Worm (Caenorhabditis elegans) whole organism, L4 larva: Measurements from ENCODE around the gene gst-15.

Source experiments
- F37D6.2 ChIP-seq: sonication (generic microtip); optimal IDR thresholded peaks from 2 replicates; lab custom pipeline; 2016; ENCODE audit warnings: mild to moderate bottlenecking, missing genetic modification characterization, missing compliant biosample characterization
- F49E8.2 ChIP-seq: sonication (generic microtip); optimal IDR thresholded peaks from 2 replicates; lab custom pipeline; 2016; ENCODE audit warnings: missing compliant biosample characterization, mild to moderate bottlenecking, missing genetic modification characterization, borderline replicate concordance
- R02D3.7 ChIP-seq: fragments of 150-350 bp; sonication (generic microtip); optimal IDR thresholded peaks from 3 replicates; lab custom pipeline; 2014; ENCODE audit warnings: missing biosample characterization, missing genetic modification characterization
- T26A8.4 ChIP-seq: fragments of 200-800 bp; sonication (Bioruptor generic); IDR thresholded peaks from 2 replicates; pipeline ENCODE4 v1.3.6; 2022; ENCODE audit warnings: missing genetic modification characterization, missing compliant biosample characterization
- Y75B8A.6 ChIP-seq: fragments of 200-800 bp; sonication (Bioruptor generic); IDR thresholded peaks from 2 replicates; pipeline ENCODE4 v1.3.6; 2022; ENCODE audit warnings: missing genetic modification reagents, missing genetic modification characterization, missing compliant biosample characterization
- aha-1 ChIP-seq: fragments of 150-350 bp; peaks from one replicate; lab custom pipeline; 2014; ENCODE audit warnings: missing biosample characterization, missing genetic modification characterization
- attf-4 ChIP-seq: sonication (generic microtip); optimal IDR thresholded peaks from 3 replicates; lab custom pipeline; 2017; ENCODE audit warnings: missing biosample characterization, missing genetic modification characterization
- cey-2 ChIP-seq: sonication (generic microtip); optimal IDR thresholded peaks from 3 replicates; lab custom pipeline; 2017; ENCODE audit warnings: missing genetic modification characterization, mild to moderate bottlenecking, missing compliant biosample characterization, antibody characterized with exemption, borderline replicate concordance; ENCODE audit not compliant: insufficient read depth
- ctbp-1 ChIP-seq: fragments of 200-800 bp; sonication (Bioruptor generic); IDR thresholded peaks from 2 replicates; pipeline ENCODE4 v1.3.6; 2022; ENCODE audit warnings: missing genetic modification reagents, missing genetic modification characterization, missing compliant biosample characterization
- daf-19 ChIP-seq: fragments of 200-800 bp; sonication (Bioruptor generic); conservative IDR thresholded peaks from 2 replicates; pipeline ENCODE4 v1.3.6; 2022; ENCODE audit warnings: missing genetic modification characterization, missing compliant biosample characterization
- dmd-8 ChIP-seq: fragments of 200-800 bp; sonication (Bioruptor generic); IDR thresholded peaks from 2 replicates; pipeline ENCODE4 v1.3.6; 2022; ENCODE audit warnings: missing genetic modification characterization, missing compliant biosample characterization
- dmd-9 ChIP-seq: fragments of 200-800 bp; sonication (Bioruptor generic); IDR thresholded peaks from 2 replicates; pipeline ENCODE4 v1.3.6; 2022; ENCODE audit warnings: missing genetic modification reagents, missing genetic modification characterization, missing compliant biosample characterization
- dpl-1 ChIP-seq: fragments of 150-350 bp; optimal IDR thresholded peaks from 2 replicates; lab custom pipeline; 2014; ENCODE audit warnings: missing biosample characterization, missing genetic modification reagents, missing genetic modification characterization
- duxl-1 ChIP-seq: sonication (generic microtip); optimal IDR thresholded peaks from 2 replicates; lab custom pipeline; 2016; ENCODE audit warnings: mild to moderate bottlenecking, missing genetic modification characterization, moderate library complexity, missing compliant biosample characterization; ENCODE audit not compliant: poor library complexity
- egl-27 ChIP-seq: sonication (generic microtip); optimal IDR thresholded peaks from 3 replicates; lab custom pipeline; 2017; ENCODE audit warnings: missing biosample characterization, missing genetic modification reagents, missing genetic modification characterization
- fkh-10 ChIP-seq: fragments of 150-350 bp; optimal IDR thresholded peaks from 2 replicates; lab custom pipeline; 2014; ENCODE audit warnings: missing biosample characterization, missing genetic modification reagents, missing genetic modification characterization
- fos-1 ChIP-seq: fragments of 150-350 bp; optimal IDR thresholded peaks from 2 replicates; lab custom pipeline; 2014; ENCODE audit warnings: missing biosample characterization, missing genetic modification characterization
- gei-8 ChIP-seq: fragments of 200-800 bp; sonication (Bioruptor generic); optimal IDR thresholded peaks from 2 replicates; lab custom pipeline; 2018; ENCODE audit warnings: mild to moderate bottlenecking, missing genetic modification characterization, missing compliant biosample characterization
- hif-1 ChIP-seq, 2 experiments: sonication (generic microtip); optimal IDR thresholded peaks; 2 replicates each; lab custom pipeline; 2016 to 2017; ENCODE audit warnings: missing compliant biosample characterization in 2 of 2, missing genetic modification characterization in 2 of 2, missing genetic modification reagents in 2 of 2, missing genotype in 2 of 2, mild to moderate bottlenecking in 1 of 2
- hlh-11 ChIP-seq: fragments of 200-800 bp; sonication (Bioruptor generic); optimal IDR thresholded peaks from 2 replicates; lab custom pipeline; 2018; ENCODE audit warnings: mild to moderate bottlenecking, missing genetic modification characterization, missing compliant biosample characterization
- hlh-30 ChIP-seq: sonication (generic microtip); optimal IDR thresholded peaks from 2 replicates; lab custom pipeline; 2017; ENCODE audit warnings: antibody characterized with exemption, mild to moderate bottlenecking, missing genetic modification characterization, missing compliant biosample characterization; ENCODE audit not compliant: insufficient read depth
- lim-7 ChIP-seq: fragments of 200-800 bp; sonication (Bioruptor generic); IDR thresholded peaks from 2 replicates; pipeline ENCODE4 v1.3.6; 2022; ENCODE audit warnings: missing genetic modification characterization, missing compliant biosample characterization
- lin-1 ChIP-seq: fragments of 200-800 bp; sonication (Bioruptor generic); IDR thresholded peaks from 2 replicates; pipeline ENCODE4 v1.3.6; 2022; ENCODE audit warnings: missing genetic modification reagents, missing genetic modification characterization, missing compliant biosample characterization
- lin-13 ChIP-seq: fragments of 150-350 bp; optimal IDR thresholded peaks from 2 replicates; lab custom pipeline; 2014; ENCODE audit warnings: missing biosample characterization, missing genetic modification reagents, missing genetic modification characterization
- madf-5 ChIP-seq, 2 experiments: fragments of 200-800 bp; sonication (Bioruptor generic); IDR thresholded peaks; 2 replicates each; pipeline ENCODE4 v1.3.6; 2022; ENCODE audit warnings: missing compliant biosample characterization in 2 of 2, missing genetic modification characterization in 2 of 2
- mep-1 ChIP-seq: fragments of 150-350 bp; sonication (generic microtip); optimal IDR thresholded peaks from 3 replicates; lab custom pipeline; 2014; ENCODE audit warnings: missing biosample characterization, missing genetic modification characterization
- mes-2 ChIP-seq: sonication (generic microtip); optimal IDR thresholded peaks from 2 replicates; lab custom pipeline; 2016; ENCODE audit warnings: missing genotype, mild to moderate bottlenecking, missing genetic modification characterization, missing compliant biosample characterization; ENCODE audit not compliant: poor library complexity, severe bottlenecking
- nhr-102 ChIP-seq: sonication (generic microtip); optimal IDR thresholded peaks from 2 replicates; lab custom pipeline; 2016; ENCODE audit warnings: mild to moderate bottlenecking, missing genetic modification characterization, moderate library complexity, missing compliant biosample characterization
- nhr-25 ChIP-seq: sonication (generic microtip); optimal IDR thresholded peaks from 2 replicates; lab custom pipeline; 2017; ENCODE audit warnings: missing genetic modification characterization, mild to moderate bottlenecking, missing compliant biosample characterization, antibody characterized with exemption, moderate library complexity, borderline replicate concordance; ENCODE audit not compliant: insufficient read depth
- nhr-28 ChIP-seq: fragments of 150-350 bp; optimal IDR thresholded peaks from 2 replicates; lab custom pipeline; 2014; ENCODE audit warnings: missing biosample characterization, missing genetic modification characterization
- nhr-41 ChIP-seq: fragments of 200-800 bp; sonication (Bioruptor generic); IDR thresholded peaks from 2 replicates; pipeline ENCODE4 v1.3.6; 2022; ENCODE audit warnings: missing genetic modification reagents, missing genetic modification characterization, missing compliant biosample characterization
- nhr-48 ChIP-seq: sonication (generic microtip); optimal IDR thresholded peaks from 2 replicates; lab custom pipeline; 2016; ENCODE audit warnings: mild to moderate bottlenecking, missing genetic modification characterization, missing compliant biosample characterization
- pha-4 ChIP-seq, 2 experiments: fragments of 150-350 bp in 1 of 2; fragments of 200-800 bp in 1 of 2; sonication (Bioruptor generic) in 1 of 2; IDR thresholded peaks in 1 of 2; optimal IDR thresholded peaks in 1 of 2; 2 replicates each; pipeline versions ENCODE4 v1.3.6 to Lab custom; 2014 to 2022; ENCODE audit warnings: missing genetic modification characterization in 2 of 2, missing genetic modification reagents in 2 of 2, missing biosample characterization in 1 of 2, missing compliant biosample characterization in 1 of 2
- rbr-2 ChIP-seq: sonication (generic microtip); optimal IDR thresholded peaks from 2 replicates; lab custom pipeline; 2016; ENCODE audit warnings: missing genotype, missing genetic modification characterization, missing compliant biosample characterization
- saeg-2 ChIP-seq: fragments of 200-800 bp; sonication (Bioruptor generic); IDR thresholded peaks from 2 replicates; pipeline ENCODE4 v1.3.6; 2022; ENCODE audit warnings: missing genetic modification reagents, missing genetic modification characterization, missing compliant biosample characterization
- sdz-12 ChIP-seq: fragments of 200-800 bp; sonication (Bioruptor generic); optimal IDR thresholded peaks from 2 replicates; lab custom pipeline; 2018; ENCODE audit warnings: mild to moderate bottlenecking, missing genetic modification characterization, missing compliant biosample characterization
- set-16 ChIP-seq: fragments of 200-800 bp; sonication (Bioruptor generic); IDR thresholded peaks from 2 replicates; pipeline ENCODE4 v1.3.6; 2022; ENCODE audit warnings: missing genetic modification reagents, missing genetic modification characterization, missing compliant biosample characterization
- unc-130 ChIP-seq: sonication (generic microtip); optimal IDR thresholded peaks from 2 replicates; lab custom pipeline; 2016; ENCODE audit warnings: missing genetic modification reagents, missing genetic modification characterization, missing compliant biosample characterization
- unc-39 ChIP-seq: sonication (generic microtip); optimal IDR thresholded peaks from 2 replicates; lab custom pipeline; 2017; ENCODE audit warnings: missing biosample characterization, missing genetic modification characterization
- unc-62 ChIP-seq, 3 experiments: fragments of 150-350 bp in 1 of 3; sonication (generic microtip); optimal IDR thresholded peaks in 2 of 3; peaks in 1 of 3; 1 replicate in 1 of 3; 2 replicates in 2 of 3; lab custom pipeline; 2014 to 2017; ENCODE audit warnings: missing biosample characterization in 3 of 3, missing genetic modification characterization in 3 of 3, missing genetic modification reagents in 3 of 3, missing genotype in 1 of 3
- vab-7 ChIP-seq: fragments of 200-800 bp; sonication (Bioruptor generic); IDR thresholded peaks from 2 replicates; pipeline ENCODE4 v1.3.6; 2022; ENCODE audit warnings: missing genetic modification reagents, missing genetic modification characterization, missing compliant biosample characterization
- ztf-7 ChIP-seq: fragments of 150-350 bp; optimal IDR thresholded peaks from 2 replicates; lab custom pipeline; 2014; ENCODE audit warnings: missing biosample characterization, missing genetic modification characterization

gst-15 gene

ce11 chrII:13638576-13638975 lies 25.6 kb upstream of the gst-15 start (continued):
- peak; percentile 93 to 97 for TF ChIP-seq hif-1 (tag; optimal IDR thresholded peaks at IDR 0.05; lab: Kevin White, UChicago)
- TF ChIP-seq sdz-12 (GFP tag; lab: Kevin White, UChicago) = no peak
- TF ChIP-seq ztf-7 (tag; lab: Kevin White, UChicago) = peak; percentile 13
- no peak for TF ChIP-seq ctbp-1
- no peak for TF ChIP-seq daf-19 (GFP tag; lab: Robert Waterston, UW)
- TF ChIP-seq lim-7 (GFP tag; lab: Robert Waterston, UW) = no peak
- TF ChIP-seq unc-130 = no peak
- no peak for TF ChIP-seq unc-39 (tag; lab: Kevin White, UChicago)
- no peak for TF ChIP-seq lin-1 (GFP tag; lab: Robert Waterston, UW)
- TF ChIP-seq cey-2 (tag; lab: Kevin White, UChicago) = no peak
- no peak for TF ChIP-seq Y75B8A.6
- TF ChIP-seq nhr-41 (GFP tag; lab: Robert Waterston, UW) = no peak
- no peak for TF ChIP-seq fkh-10 (GFP tag; lab: Kevin White, UChicago)
- TF ChIP-seq hlh-11 (tag; lab: Kevin White, UChicago) = peak; percentile 87
- TF ChIP-seq rbr-2 (tag; lab: Kevin White, UChicago) = no peak
- no peak for TF ChIP-seq F49E8.2
- TF ChIP-seq pha-4 (GFP tag; IDR thresholded peaks at IDR 0.05; lab: Robert Waterston, UW) = no peak
- TF ChIP-seq pha-4 (tag; optimal IDR thresholded peaks at IDR 0.05; lab: Kevin White, UChicago) = no peak
- TF ChIP-seq mep-1 (tag; lab: Kevin White, UChicago) = peak; percentile 54
- TF ChIP-seq saeg-2 (GFP tag; lab: Robert Waterston, UW) = no peak
- TF ChIP-seq F37D6.2 (tag; lab: Kevin White, UChicago) = no peak
- TF ChIP-seq T26A8.4 = peak; percentile 9; the same call in 1 of the 2 replicates
- TF ChIP-seq gei-8 = no peak

ce11 chrII:13637941-13638489 lies 25.0 kb upstream of the gst-15 start, which contains the start of gene phdh-1:
Gene phdh-1, minus strand, starts transcription at chrII:13638480.
- TF ChIP-seq set-16 (GFP tag; lab: Robert Waterston, UW) (peak; percentile 74), egl-27 (tag; lab: Kevin White, UChicago) (no peak), aha-1 (peak; percentile 84), unc-62 (GFP tag; optimal IDR thresholded peaks at IDR 0.05 in 1 of 2; lab: Kevin White, UChicago) (peak in 1 of 2 experiments; percentile 18), unc-62 (tag; optimal IDR thresholded peaks at IDR 0.05; lab: Kevin White, UChicago) (no peak), hlh-30 (peak; percentile 51), madf-5 (GFP tag; IDR thresholded peaks at IDR 0.05; lab: Robert Waterston, UW) (0 out of 4 replicates have a peak, but pooled peaks of 1 of the 2 experiments have one; percentile 23), T26A8.4 (no peak)

- TF ChIP-seq sdz-12 (GFP tag; lab: Kevin White, UChicago) (no peak), vab-7 (no peak), duxl-1 (tag; lab: Kevin White, UChicago) (no peak), Y75B8A.6 (no peak), rbr-2 (tag; lab: Kevin White, UChicago) (no peak), set-16 (GFP tag; lab: Robert Waterston, UW) (peak; percentile 79), F37D6.2 (tag; lab: Kevin White, UChicago) (no peak)
- TF ChIP-seq, all 104 proteins: peak for 1
Observed at ce11 chrII:13637464-13637863, 24.5 kb upstream of the gst-15 start.

ce11 chrII:13636596-13636995 lies 23.6 kb upstream of the gst-15 start:
- TF ChIP-seq nhr-25 (tag; lab: Kevin White, UChicago) (peak; percentile 10), nhr-28 (tag; lab: Kevin White, UChicago) (no peak), lin-13 (GFP tag; lab: Kevin White, UChicago) (no peak), nhr-48 (tag; lab: Kevin White, UChicago) (no peak), mes-2 (tag; lab: Kevin White, UChicago) (peak; percentile 0), dmd-9 (GFP tag; lab: Robert Waterston, UW) (no peak), dmd-8 (GFP tag; lab: Robert Waterston, UW) (no peak), fos-1 (tag; lab: Kevin White, UChicago) (no peak), F49E8.2 (no peak), unc-62 (GFP tag; optimal IDR thresholded peaks at IDR 0.05 in 1 of 2; lab: Kevin White, UChicago) (peak in 1 of 2 experiments; percentile 75), unc-62 (tag; optimal IDR thresholded peaks at IDR 0.05; lab: Kevin White, UChicago) (no peak), dpl-1 (no peak), egl-27 (tag; lab: Kevin White, UChicago) (no peak), nhr-102 (tag; lab: Kevin White, UChicago) (no peak), nhr-41 (GFP tag; lab: Robert Waterston, UW) (0 out of 2 replicates have a peak, but pooled peaks have one; percentile 22), attf-4 (tag; lab: Kevin White, UChicago) (no peak), R02D3.7 (tag; lab: Kevin White, UChicago) (no peak), hlh-11 (tag; lab: Kevin White, UChicago) (no peak)
